Fruit fly (Drosophila melanogaster) whole organism, prepupa: ENCODE data around the gene CG13359.

Experiments used
- Blimp-1 ChIP-seq: fragments of 200-800 bp; sonication (Bioruptor generic); optimal IDR thresholded peaks from 3 replicates; lab custom pipeline; 2017; ENCODE audit warnings: missing biosample characterization, missing genetic modification characterization, mild to moderate bottlenecking, moderate library complexity, missing genetic modification reagents
- CG10631 ChIP-seq: fragments of 200-800 bp; sonication (Bioruptor generic); optimal IDR thresholded peaks from 2 replicates; lab custom pipeline; 2016; ENCODE audit warnings: missing biosample characterization, missing genetic modification characterization
- CG11294 ChIP-seq: fragments of 200-800 bp; sonication (Bioruptor generic); IDR thresholded peaks from 2 replicates; pipeline ENCODE4 v1.3.6; 2022; ENCODE audit warnings: missing biosample characterization, missing genetic modification characterization
- CG11762 ChIP-seq: fragments of 200-800 bp; sonication (Bioruptor generic); optimal IDR thresholded peaks from 3 replicates; lab custom pipeline; 2016; ENCODE audit warnings: missing biosample characterization, missing genetic modification characterization; ENCODE audit not compliant: insufficient read depth
- CG11902 ChIP-seq: fragments of 200-800 bp; sonication (Bioruptor generic); optimal IDR thresholded peaks from 3 replicates; lab custom pipeline; 2016; ENCODE audit warnings: missing biosample characterization, missing genetic modification characterization
- CG1621 ChIP-seq: fragments of 200-800 bp; sonication (Bioruptor generic); optimal IDR thresholded peaks from 3 replicates; lab custom pipeline; 2018; ENCODE audit warnings: missing biosample characterization, mild to moderate bottlenecking, missing genetic modification characterization
- CG16779 ChIP-seq: fragments of 200-800 bp; sonication (Bioruptor generic); optimal IDR thresholded peaks from 3 replicates; lab custom pipeline; 2017; ENCODE audit warnings: missing biosample characterization, mild to moderate bottlenecking, missing genetic modification characterization
- CG32006 ChIP-seq: fragments of 200-800 bp; sonication (Bioruptor generic); optimal IDR thresholded peaks from 3 replicates; lab custom pipeline; 2017; ENCODE audit warnings: missing biosample characterization, mild to moderate bottlenecking, missing genetic modification characterization
- CG34406 ChIP-seq: fragments of 200-800 bp; sonication (Bioruptor generic); optimal IDR thresholded peaks from 3 replicates; lab custom pipeline; 2016; ENCODE audit warnings: missing biosample characterization, missing genetic modification characterization
- CG3919 ChIP-seq: fragments of 200-800 bp; sonication (Bioruptor generic); optimal IDR thresholded peaks from 3 replicates; lab custom pipeline; 2016; ENCODE audit warnings: missing biosample characterization, missing genetic modification characterization
- CG6163 ChIP-seq: fragments of 200-800 bp; sonication (Bioruptor generic); IDR thresholded peaks from 3 replicates; pipeline ENCODE4 v1.3.6; 2022; ENCODE audit warnings: missing biosample characterization, missing genetic modification characterization
- CG6276 ChIP-seq: fragments of 200-800 bp; sonication (Bioruptor generic); optimal IDR thresholded peaks from 2 replicates; lab custom pipeline; 2017; ENCODE audit warnings: missing biosample characterization, mild to moderate bottlenecking, missing genetic modification characterization
- CG6792 ChIP-seq: fragments of 200-800 bp; sonication (Bioruptor generic); optimal IDR thresholded peaks from 3 replicates; lab custom pipeline; 2016; ENCODE audit warnings: missing biosample characterization, missing genetic modification characterization
- CG6808 ChIP-seq: fragments of 200-800 bp; sonication (Bioruptor generic); optimal IDR thresholded peaks from 3 replicates; lab custom pipeline; 2017; ENCODE audit warnings: missing biosample characterization, missing genetic modification characterization, mild to moderate bottlenecking, moderate library complexity, missing genetic modification reagents
- CG6854 ChIP-seq: fragments of 200-800 bp; sonication (Bioruptor generic); optimal IDR thresholded peaks from 2 replicates; lab custom pipeline; 2017; ENCODE audit warnings: missing biosample characterization, mild to moderate bottlenecking, missing genetic modification characterization
- CG7368 ChIP-seq: fragments of 200-800 bp; sonication (Bioruptor generic); optimal IDR thresholded peaks from 3 replicates; lab custom pipeline; 2016; ENCODE audit warnings: missing biosample characterization, missing genetic modification characterization
- CG8119 ChIP-seq: fragments of 200-800 bp; sonication (Bioruptor generic); IDR thresholded peaks from 3 replicates; pipeline ENCODE4 v1.3.6; 2022; ENCODE audit warnings: missing biosample characterization, missing genetic modification characterization
- CG8319 ChIP-seq: fragments of 200-800 bp; sonication (Bioruptor generic); optimal IDR thresholded peaks from 3 replicates; lab custom pipeline; 2016; ENCODE audit warnings: missing biosample characterization, missing genetic modification characterization
- CG8632 ChIP-seq: fragments of 200-800 bp; sonication (Bioruptor generic); optimal IDR thresholded peaks from 3 replicates; lab custom pipeline; 2016; ENCODE audit warnings: missing biosample characterization, missing genetic modification characterization
- Eip75B ChIP-seq: fragments of 200-800 bp; sonication (Bioruptor generic); optimal IDR thresholded peaks from 3 replicates; lab custom pipeline; 2016; ENCODE audit warnings: missing biosample characterization, missing genetic modification characterization
- Eip78C ChIP-seq: fragments of 200-800 bp; sonication (Bioruptor generic); peaks from one replicate; lab custom pipeline; 2016; ENCODE audit warnings: missing biosample characterization, missing genetic modification characterization
- Eip93F ChIP-seq: fragments of 200-800 bp; sonication (Bioruptor generic); optimal IDR thresholded peaks from 2 replicates; lab custom pipeline; 2016; ENCODE audit warnings: missing biosample characterization, mild to moderate bottlenecking, missing genetic modification characterization
- Ets21C ChIP-seq: fragments of 200-800 bp; sonication (Bioruptor generic); optimal IDR thresholded peaks from 3 replicates; lab custom pipeline; 2016; ENCODE audit warnings: missing biosample characterization, missing genetic modification characterization
- Gug ChIP-seq: fragments of 200-800 bp; sonication (Bioruptor generic); IDR thresholded peaks from 2 replicates; pipeline ENCODE4 v1.3.6; 2022; ENCODE audit warnings: missing biosample characterization, missing genetic modification characterization
- Hr38 ChIP-seq: sonication (Bioruptor generic); optimal IDR thresholded peaks from 2 replicates; lab custom pipeline; 2016; ENCODE audit warnings: missing biosample characterization, missing genetic modification characterization
- Hr39 ChIP-seq: fragments of 200-800 bp; sonication (Bioruptor generic); optimal IDR thresholded peaks from 2 replicates; lab custom pipeline; 2016; ENCODE audit warnings: missing biosample characterization, missing genetic modification characterization
- Hr4 ChIP-seq: fragments of 200-800 bp; sonication (Bioruptor generic); optimal IDR thresholded peaks from 3 replicates; lab custom pipeline; 2016; ENCODE audit warnings: missing biosample characterization, missing genetic modification characterization
- Lpt ChIP-seq: fragments of 200-800 bp; sonication (Bioruptor generic); optimal IDR thresholded peaks from 3 replicates; lab custom pipeline; 2016; ENCODE audit warnings: missing biosample characterization, missing genetic modification characterization
- Met ChIP-seq: fragments of 200-800 bp; sonication (Bioruptor generic); optimal IDR thresholded peaks from 3 replicates; lab custom pipeline; 2016; ENCODE audit warnings: missing biosample characterization, missing genetic modification characterization
- OdsH ChIP-seq: fragments of 200-800 bp; sonication (Bioruptor generic); optimal IDR thresholded peaks from 3 replicates; lab custom pipeline; 2016; ENCODE audit warnings: missing biosample characterization, missing genetic modification characterization
- Sox102F ChIP-seq: fragments of 200-800 bp; sonication (Bioruptor generic); optimal IDR thresholded peaks from 2 replicates; lab custom pipeline; 2016; ENCODE audit warnings: missing biosample characterization, mild to moderate bottlenecking, missing genetic modification characterization
- Sox15 ChIP-seq: fragments of 200-800 bp; sonication (Bioruptor generic); optimal IDR thresholded peaks from 3 replicates; lab custom pipeline; 2016; ENCODE audit warnings: missing biosample characterization, missing genetic modification characterization
- cyc ChIP-seq: fragments of 200-800 bp; sonication (Bioruptor generic); optimal IDR thresholded peaks from 3 replicates; lab custom pipeline; 2016; ENCODE audit warnings: missing biosample characterization, missing genetic modification characterization
- dac ChIP-seq: fragments of 200-800 bp; sonication (Bioruptor generic); optimal IDR thresholded peaks from 2 replicates; lab custom pipeline; 2017; ENCODE audit warnings: missing biosample characterization, mild to moderate bottlenecking, missing genetic modification characterization
- dsx ChIP-seq: fragments of 200-800 bp; optimal IDR thresholded peaks from 3 replicates; lab custom pipeline; 2019; ENCODE audit warnings: missing biosample characterization, mild to moderate bottlenecking, missing genetic modification characterization, moderate library complexity; ENCODE audit not compliant: poor library complexity, severe bottlenecking
- eg ChIP-seq: fragments of 200-800 bp; sonication (Bioruptor generic); IDR thresholded peaks from 3 replicates; pipeline ENCODE4 v1.3.6; 2022; ENCODE audit warnings: missing biosample characterization, missing genetic modification characterization
- fd59A ChIP-seq: fragments of 200-800 bp; sonication (Bioruptor generic); optimal IDR thresholded peaks from 2 replicates; lab custom pipeline; 2017; ENCODE audit warnings: missing biosample characterization, mild to moderate bottlenecking, missing genetic modification characterization, missing genetic modification reagents
- lz ChIP-seq: fragments of 200-800 bp; sonication (Bioruptor generic); optimal IDR thresholded peaks from 3 replicates; lab custom pipeline; 2016; ENCODE audit warnings: missing biosample characterization, missing genetic modification characterization
- net ChIP-seq: fragments of 200-800 bp; sonication (Bioruptor generic); optimal IDR thresholded peaks from 3 replicates; lab custom pipeline; 2016; ENCODE audit warnings: missing biosample characterization, missing genetic modification characterization
- pdm3 ChIP-seq: fragments of 200-800 bp; sonication (Bioruptor generic); optimal IDR thresholded peaks from 3 replicates; lab custom pipeline; 2016; ENCODE audit warnings: missing biosample characterization, missing genetic modification characterization
- salr ChIP-seq, 2 experiments: fragments of 200-800 bp; sonication (Bioruptor generic); optimal IDR thresholded peaks; 3 replicates each; lab custom pipeline; 2016 to 2018; ENCODE audit warnings: missing biosample characterization in 2 of 2, missing genetic modification characterization in 2 of 2, mild to moderate bottlenecking in 1 of 2
- spab ChIP-seq: fragments of 200-800 bp; sonication (Bioruptor generic); optimal IDR thresholded peaks from 2 replicates; lab custom pipeline; 2017; ENCODE audit warnings: missing biosample characterization, mild to moderate bottlenecking, missing genetic modification characterization, missing genetic modification reagents
- ss ChIP-seq, 2 experiments: fragments of 200-800 bp; sonication (Bioruptor generic); optimal IDR thresholded peaks; 2 replicates in 1 of 2; 3 replicates in 1 of 2; lab custom pipeline; 2017 to 2018; ENCODE audit warnings: mild to moderate bottlenecking in 2 of 2, missing biosample characterization in 2 of 2, missing genetic modification characterization in 2 of 2, moderate library complexity in 1 of 2
- svp ChIP-seq: fragments of 200-800 bp; sonication (Bioruptor generic); peaks from one replicate; lab custom pipeline; 2016; ENCODE audit warnings: missing biosample characterization, missing genetic modification characterization
- topi ChIP-seq: fragments of 200-800 bp; sonication (Bioruptor generic); optimal IDR thresholded peaks from 3 replicates; lab custom pipeline; 2016; ENCODE audit warnings: missing biosample characterization, missing genetic modification characterization

Gene CG13359

DNA sequence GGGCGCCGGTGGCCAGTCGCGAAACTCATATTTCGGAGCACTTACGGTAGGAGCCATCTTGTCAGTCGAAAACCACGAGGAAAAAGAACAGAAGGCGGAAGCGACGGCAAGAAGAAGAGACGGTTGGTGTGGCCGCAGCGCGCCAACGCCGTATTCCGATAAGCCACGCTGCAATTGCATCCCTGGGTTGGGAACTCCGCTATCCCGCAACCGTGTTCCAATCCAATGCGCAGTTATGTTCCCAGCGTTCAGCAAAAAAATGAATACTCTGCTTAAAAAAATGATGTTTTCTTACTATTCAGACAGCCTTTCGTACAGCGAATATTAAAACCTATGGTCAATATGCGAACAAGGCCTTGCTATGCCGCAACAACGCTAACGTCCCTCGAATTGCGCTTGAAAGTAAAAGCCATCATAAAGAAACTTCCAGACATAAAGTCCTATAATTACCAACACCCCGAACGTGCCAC lies 38.2 kb downstream of the CG13359 start, which contains the start of gene RpL22 (continued):
- TF ChIP-seq Eip93F (GFP tag; lab: Kevin White, UChicago) (no peak), Blimp-1 (GFP tag; lab: Kevin White, UChicago) (peak; percentile 72), CG6808 (GFP tag; lab: Kevin White, UChicago) (peak; percentile 67), CG6854 (GFP tag; lab: Kevin White, UChicago) (peak; percentile 91), pdm3 (peak; percentile 67), spab (GFP tag; lab: Kevin White, UChicago) (peak; percentile 22), lz (GFP tag; lab: Kevin White, UChicago) (peak; percentile 82), eg (GFP tag; lab: Robert Waterston, UW) (peak; percentile 82), CG6792 (GFP tag; lab: Kevin White, UChicago) (peak; percentile 74), ss (GFP tag; optimal IDR thresholded peaks at IDR 0.05; lab: Kevin White, UChicago) (peak; percentile 63 to 84), cyc (peak; percentile 81), dsx (GFP tag; lab: Kevin White, UChicago) (peak; percentile 3), Ets21C (GFP tag; lab: Kevin White, UChicago) (peak; percentile 42), Eip78C (GFP tag; lab: Kevin White, UChicago) (peak; percentile 91), Hr4 (peak; percentile 3), CG8119 (GFP tag; lab: Robert Waterston, UW) (peak; percentile 44; the same call in 2 of the 3 replicates), Hr39 (peak; percentile 67), net (GFP tag; lab: Kevin White, UChicago) (peak; percentile 82), OdsH (peak; percentile 66), CG32006 (GFP tag; lab: Kevin White, UChicago) (peak; percentile 36), CG10631 (GFP tag; lab: Kevin White, UChicago) (peak; percentile 52), CG7368 (GFP tag; lab: Kevin White, UChicago) (peak; percentile 81), CG16779 (tag; lab: Kevin White, UChicago) (peak; percentile 75), CG11902 (peak; percentile 50), CG8319 (GFP tag; lab: Kevin White, UChicago) (peak; percentile 42), dac (GFP tag; lab: Kevin White, UChicago) (peak; percentile 55), Gug (GFP tag; lab: Robert Waterston, UW) (peak; percentile 41; the same call in 1 of the 2 replicates)

- TF ChIP-seq OdsH (no peak), CG16779 (tag; lab: Kevin White, UChicago) (no peak), Lpt (GFP tag; lab: Kevin White, UChicago) (no peak), CG11902 (no peak), CG6854 (GFP tag; lab: Kevin White, UChicago) (no peak), CG6276 (no peak), CG1621 (no peak), CG8119 (GFP tag; lab: Robert Waterston, UW) (no peak), Sox15 (no peak), CG6163 (no peak), Gug (GFP tag; lab: Robert Waterston, UW) (no peak), Met (no peak), fd59A (GFP tag; lab: Kevin White, UChicago) (no peak), Blimp-1 (GFP tag; lab: Kevin White, UChicago) (no peak), CG11294 (GFP tag; lab: Robert Waterston, UW) (no peak)
Measured at dm6 chrX:762047-762446, 41.2 kb downstream of the CG13359 start.

DNA sequence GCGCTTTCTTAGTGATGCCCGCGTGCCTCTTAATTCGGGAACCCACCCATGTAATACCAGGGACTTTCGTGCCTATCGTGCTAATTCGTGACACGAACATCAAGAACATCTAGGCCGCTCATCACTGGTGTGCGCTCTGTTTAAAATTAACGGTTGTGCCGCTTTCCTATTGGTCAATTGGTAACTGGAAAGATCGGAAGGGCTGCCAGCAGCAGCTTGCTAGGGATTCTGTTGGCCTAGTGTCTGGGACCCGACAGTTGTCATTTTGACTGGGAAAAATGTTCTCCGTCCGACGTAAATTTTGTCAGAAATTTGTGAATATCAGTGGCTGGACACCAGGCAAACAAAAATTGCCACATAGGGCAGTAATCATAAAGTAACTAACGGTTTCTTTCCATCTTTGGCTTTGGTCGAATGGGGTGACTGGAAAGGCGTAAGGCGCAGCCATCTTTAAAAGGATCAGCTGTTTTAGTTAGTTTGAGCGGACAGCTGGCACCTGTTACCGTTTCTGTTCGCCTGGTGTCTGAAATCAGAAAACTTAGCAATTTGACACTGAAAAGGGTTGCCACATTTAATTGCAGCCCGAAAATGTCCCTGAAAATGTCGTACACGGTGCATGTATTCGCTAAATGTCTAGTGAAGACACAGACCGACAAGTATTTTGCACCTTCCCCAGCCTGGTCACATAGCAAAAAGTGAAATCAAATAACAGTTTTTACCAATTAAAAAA lies 44.2 kb downstream of the CG13359 start, which contains the start of gene CG5273:
TSS of gene CG5273 (plus strand) at position 703 of the 730 bp plus-strand sequence.
- TF ChIP-seq fd59A (GFP tag; lab: Kevin White, UChicago) (no peak), OdsH (no peak), CG16779 (tag; lab: Kevin White, UChicago) (no peak), Met (no peak), CG8319 (GFP tag; lab: Kevin White, UChicago) (no peak), Sox102F (GFP tag; lab: Kevin White, UChicago) (peak; percentile 28), svp (GFP tag; lab: Kevin White, UChicago) (peak; percentile 90), Hr38 (GFP tag; lab: Kevin White, UChicago) (no peak), pdm3 (no peak), CG34406 (GFP tag; lab: Kevin White, UChicago) (no peak), CG11762 (GFP tag; lab: Kevin White, UChicago) (no peak), CG8632 (GFP tag; lab: Kevin White, UChicago) (no peak), salr (GFP tag; optimal IDR thresholded peaks at IDR 0.05; lab: Kevin White, UChicago) (no peak), eg (GFP tag; lab: Robert Waterston, UW) (0 out of 3 replicates have a peak, but pooled peaks have one; percentile 6), Gug (GFP tag; lab: Robert Waterston, UW) (no peak), dsx (GFP tag; lab: Kevin White, UChicago) (no peak), net (GFP tag; lab: Kevin White, UChicago) (no peak), Ets21C (GFP tag; lab: Kevin White, UChicago) (no peak), Eip75B (GFP tag; lab: Kevin White, UChicago) (peak; percentile 1), CG10631 (GFP tag; lab: Kevin White, UChicago) (no peak), CG3919 (peak; percentile 12), Sox15 (no peak), topi (GFP tag; lab: Kevin White, UChicago) (peak; percentile 34)
